Fruit fly (Drosophila melanogaster) whole organism, embryonic: ENCODE data around the gene CG8420.

ENCODE experiments used
- Adf1 ChIP-seq: fragments of 200-800 bp; sonication (Bioruptor generic); IDR thresholded peaks from 2 replicates; pipeline ENCODE4 v1.3.6; 2022; ENCODE audit warnings: missing biosample characterization, missing genetic modification characterization
- CG11093 ChIP-seq: fragments of 200-800 bp; sonication (Bioruptor generic); IDR thresholded peaks from 3 replicates; pipeline ENCODE4 v1.3.6; 2022; ENCODE audit warnings: missing biosample characterization, missing genetic modification characterization
- CG11695 ChIP-seq: fragments of 200-800 bp; sonication (Bioruptor generic); IDR thresholded peaks from 3 replicates; pipeline ENCODE4 v1.3.6; 2022; ENCODE audit warnings: missing biosample characterization, missing genetic modification characterization
- CG13287 ChIP-seq: fragments of 200-800 bp; sonication (Bioruptor generic); IDR thresholded peaks from 2 replicates; pipeline ENCODE4 v1.3.6; 2022; ENCODE audit warnings: missing biosample characterization, missing genetic modification characterization; ENCODE audit not compliant: partially characterized antibody
- CG1832 ChIP-seq: fragments of 200-800 bp; sonication (Bioruptor generic); optimal IDR thresholded peaks from 2 replicates; lab custom pipeline; 2017; ENCODE audit warnings: missing biosample characterization, mild to moderate bottlenecking, missing genetic modification characterization, inconsistent platforms
- CG3163 ChIP-seq: fragments of 200-800 bp; sonication (Bioruptor generic); optimal IDR thresholded peaks from 3 replicates; lab custom pipeline; 2016; ENCODE audit warnings: missing biosample characterization, missing genetic modification characterization
- CG32532 ChIP-seq: fragments of 200-800 bp; sonication (Bioruptor generic); IDR thresholded peaks from 2 replicates; pipeline ENCODE4 v1.3.6; 2022; ENCODE audit warnings: missing biosample characterization, missing genetic modification characterization
- CG33213 ChIP-seq: fragments of 200-800 bp; sonication (Bioruptor generic); optimal IDR thresholded peaks from 3 replicates; lab custom pipeline; 2016; ENCODE audit warnings: missing biosample characterization, missing genetic modification characterization
- CG6689 ChIP-seq: fragments of 200-800 bp; sonication (Bioruptor generic); IDR thresholded peaks from 2 replicates; pipeline ENCODE4 v1.3.6; 2022; ENCODE audit warnings: missing biosample characterization, missing genetic modification characterization
- CG7987 ChIP-seq: fragments of 200-800 bp; sonication (Bioruptor generic); optimal IDR thresholded peaks from 2 replicates; lab custom pipeline; 2018; ENCODE audit warnings: missing biosample characterization, mild to moderate bottlenecking, missing genetic modification characterization, moderate library complexity
- CG8290 ChIP-seq, 3 experiments: fragments of 200-800 bp; sonication (Bioruptor generic); optimal IDR thresholded peaks; 2 replicates each; lab custom pipeline; 2016 to 2019; ENCODE audit warnings: missing biosample characterization in 3 of 3, missing genetic modification characterization in 3 of 3, mild to moderate bottlenecking in 2 of 3, moderate library complexity in 1 of 3
- CG9215 ChIP-seq: fragments of 200-800 bp; sonication (Bioruptor generic); IDR thresholded peaks from 2 replicates; pipeline ENCODE4 v1.3.6; 2022; ENCODE audit warnings: missing biosample characterization, missing genetic modification characterization
- Dref ChIP-seq: fragments of 200-800 bp; sonication (Bioruptor generic); IDR thresholded peaks from 2 replicates; pipeline ENCODE4 v1.3.6; 2022; ENCODE audit warnings: missing biosample characterization, missing genetic modification characterization
- E2f2 ChIP-seq: fragments of 200-800 bp; sonication (Bioruptor generic); IDR thresholded peaks from 2 replicates; pipeline ENCODE4 v1.3.6; 2022; ENCODE audit warnings: missing biosample characterization, missing genetic modification characterization
- ERR ChIP-seq: fragments of 200-800 bp; sonication (Bioruptor generic); optimal IDR thresholded peaks from 2 replicates; lab custom pipeline; 2016; ENCODE audit warnings: missing biosample characterization, missing genetic modification characterization
- Ets65A ChIP-seq: fragments of 200-800 bp; sonication (Bioruptor generic); peaks from one replicate; lab custom pipeline; 2016; ENCODE audit warnings: missing biosample characterization, missing genetic modification characterization
- Hr78 ChIP-seq, 2 experiments: fragments of 200-800 bp in 1 of 2; fragments of >200 bp in 1 of 2; sonication (Bioruptor generic) in 1 of 2; optimal IDR thresholded peaks; 2 replicates each; lab custom pipeline; 2017 to 2019; ENCODE audit warnings: missing biosample characterization in 2 of 2, missing genetic modification characterization in 2 of 2, mild to moderate bottlenecking in 1 of 2, moderate library complexity in 1 of 2
- Jarid2 ChIP-seq: fragments of 200-800 bp; sonication (Bioruptor generic); optimal IDR thresholded peaks from 3 replicates; lab custom pipeline; 2017; ENCODE audit warnings: mild to moderate bottlenecking, missing biosample characterization, missing genetic modification reagents, missing genetic modification characterization
- Kr ChIP-seq: fragments of 200-800 bp; sonication (Bioruptor generic); optimal IDR thresholded peaks from 2 replicates; lab custom pipeline; 2017; ENCODE audit warnings: missing biosample characterization, mild to moderate bottlenecking, missing genetic modification characterization
- Nf-YB ChIP-seq: fragments of 200-800 bp; sonication (Bioruptor generic); optimal IDR thresholded peaks from 3 replicates; lab custom pipeline; 2019; ENCODE audit warnings: missing biosample characterization, mild to moderate bottlenecking, missing genetic modification characterization, moderate library complexity
- Pdp1 ChIP-seq, 2 experiments: fragments of 200-800 bp; sonication (Bioruptor generic); optimal IDR thresholded peaks; 3 replicates each; lab custom pipeline; 2016; ENCODE audit warnings: missing biosample characterization in 2 of 2, missing genetic modification characterization in 2 of 2, mild to moderate bottlenecking in 1 of 2, moderate library complexity in 1 of 2
- Scr ChIP-seq: fragments of 200-800 bp; sonication (Bioruptor generic); IDR thresholded peaks from 2 replicates; pipeline ENCODE4 v1.3.6; 2022; ENCODE audit warnings: missing biosample characterization, missing genetic modification characterization; ENCODE audit not compliant: partially characterized antibody
- Side ChIP-seq: fragments of 200-800 bp; sonication (Bioruptor generic); optimal IDR thresholded peaks from 2 replicates; lab custom pipeline; 2016; ENCODE audit warnings: missing biosample characterization, missing genetic modification characterization
- Sox100B ChIP-seq: fragments of 200-800 bp; sonication (Bioruptor generic); optimal IDR thresholded peaks from 3 replicates; lab custom pipeline; 2018; ENCODE audit warnings: missing biosample characterization, mild to moderate bottlenecking, missing genetic modification characterization
- ab ChIP-seq: fragments of 200-800 bp; sonication (Bioruptor generic); optimal IDR thresholded peaks from 2 replicates; lab custom pipeline; 2016; ENCODE audit warnings: missing biosample characterization, missing genetic modification characterization
- abd-A ChIP-seq: fragments of 200-800 bp; sonication (Bioruptor generic); optimal IDR thresholded peaks from 3 replicates; lab custom pipeline; 2019; ENCODE audit warnings: missing biosample characterization, mild to moderate bottlenecking, missing genetic modification characterization, moderate library complexity
- bowl ChIP-seq: fragments of 200-800 bp; sonication (Bioruptor generic); IDR thresholded peaks from 2 replicates; pipeline ENCODE4 v1.3.6; 2022; ENCODE audit warnings: missing biosample characterization, missing genetic modification characterization
- crp ChIP-seq, 2 experiments: fragments of 200-800 bp; sonication (Bioruptor generic); optimal IDR thresholded peaks; 2 replicates in 1 of 2; 3 replicates in 1 of 2; lab custom pipeline; 2017; ENCODE audit warnings: missing biosample characterization in 2 of 2, missing genetic modification characterization in 2 of 2, mild to moderate bottlenecking in 1 of 2, moderate library complexity in 1 of 2
- cwo ChIP-seq: fragments of 200-800 bp; sonication (Bioruptor generic); optimal IDR thresholded peaks from 3 replicates; lab custom pipeline; 2017; ENCODE audit warnings: missing biosample characterization, missing genetic modification characterization, mild to moderate bottlenecking, moderate library complexity, missing genetic modification reagents
- dmrt11E ChIP-seq: fragments of 200-800 bp; sonication (Bioruptor generic); optimal IDR thresholded peaks from 3 replicates; lab custom pipeline; 2018; ENCODE audit warnings: missing biosample characterization, mild to moderate bottlenecking, missing genetic modification characterization, moderate library complexity
- eve ChIP-seq, 2 experiments: fragments of >200 bp; optimal IDR thresholded peaks; 2 replicates each; lab custom pipeline; 2017; ENCODE audit warnings: missing biosample characterization in 2 of 2, missing genetic modification characterization in 2 of 2
- gce ChIP-seq: fragments of 200-800 bp; sonication (Bioruptor generic); IDR thresholded peaks from 3 replicates; pipeline ENCODE4 v1.3.6; 2022; ENCODE audit warnings: missing biosample characterization, missing genetic modification characterization
- gem ChIP-seq: fragments of 200-800 bp; sonication (Bioruptor generic); optimal IDR thresholded peaks from 2 replicates; lab custom pipeline; 2019; ENCODE audit warnings: missing biosample characterization, mild to moderate bottlenecking, missing genetic modification characterization, moderate library complexity
- hbn ChIP-seq: fragments of 200-800 bp; sonication (Bioruptor generic); IDR thresholded peaks from 2 replicates; pipeline ENCODE4 v1.3.6; 2022; ENCODE audit warnings: missing biosample characterization, missing genetic modification characterization; ENCODE audit not compliant: partially characterized antibody
- kni ChIP-seq: fragments of 200-800 bp; sonication (Bioruptor generic); optimal IDR thresholded peaks from 3 replicates; lab custom pipeline; 2017; ENCODE audit warnings: mild to moderate bottlenecking, missing biosample characterization, missing genetic modification reagents, missing genetic modification characterization
- lola ChIP-seq, 3 experiments: fragments of >200 bp in 2 of 3; fragments of 200-800 bp in 1 of 3; sonication (Bioruptor generic) in 1 of 3; optimal IDR thresholded peaks; 2 replicates each; lab custom pipeline; 2017 to 2019; ENCODE audit warnings: missing biosample characterization in 3 of 3, missing genetic modification characterization in 3 of 3, mild to moderate bottlenecking in 1 of 3, moderate library complexity in 1 of 3
- lov ChIP-seq, 2 experiments: fragments of 200-800 bp in 1 of 2; fragments of >200 bp in 1 of 2; sonication (Bioruptor generic) in 1 of 2; IDR thresholded peaks in 1 of 2; optimal IDR thresholded peaks in 1 of 2; 2 replicates in 1 of 2; 3 replicates in 1 of 2; pipeline versions ENCODE4 v1.3.6 to Lab custom; 2017 to 2022; ENCODE audit warnings: missing biosample characterization in 1 of 2, missing genetic modification characterization in 1 of 2
- nau ChIP-seq: fragments of 200-800 bp; sonication (Bioruptor generic); optimal IDR thresholded peaks from 3 replicates; lab custom pipeline; 2017; ENCODE audit warnings: missing biosample characterization, mild to moderate bottlenecking, missing genetic modification characterization, missing genetic modification reagents
- pfk ChIP-seq: fragments of 200-800 bp; sonication (Bioruptor generic); optimal IDR thresholded peaks from 2 replicates; lab custom pipeline; 2018; ENCODE audit warnings: missing biosample characterization, mild to moderate bottlenecking, missing genetic modification characterization, moderate library complexity
- ro ChIP-seq: fragments of 200-800 bp; sonication (Bioruptor generic); IDR thresholded peaks from 2 replicates; pipeline ENCODE4 v1.3.6; 2022; ENCODE audit warnings: missing biosample characterization, missing genetic modification characterization
- sens ChIP-seq: fragments of 200-800 bp; sonication (Bioruptor generic); peaks from one replicate; lab custom pipeline; 2016; ENCODE audit warnings: missing biosample characterization, missing genetic modification characterization
- shn ChIP-seq: fragments of 200-800 bp; sonication (Bioruptor generic); optimal IDR thresholded peaks from 3 replicates; lab custom pipeline; 2016; ENCODE audit warnings: missing biosample characterization, missing genetic modification characterization
- sug ChIP-seq: fragments of 200-800 bp; optimal IDR thresholded peaks from 2 replicates; lab custom pipeline; 2019; ENCODE audit warnings: missing biosample characterization, mild to moderate bottlenecking, missing genetic modification characterization, moderate library complexity
- tup ChIP-seq: fragments of 200-800 bp; sonication (Bioruptor generic); optimal IDR thresholded peaks from 2 replicates; lab custom pipeline; 2016; ENCODE audit warnings: missing biosample characterization, mild to moderate bottlenecking, missing genetic modification characterization, moderate library complexity
- unc-4 ChIP-seq: fragments of 200-800 bp; sonication (Bioruptor generic); IDR thresholded peaks from 2 replicates; pipeline ENCODE4 v1.3.6; 2022; ENCODE audit warnings: missing biosample characterization, missing genetic modification characterization; ENCODE audit not compliant: partially characterized antibody
- yki ChIP-seq: fragments of >200 bp; optimal IDR thresholded peaks from 3 replicates; lab custom pipeline; 2018
- z ChIP-seq: fragments of 200-800 bp; sonication (Bioruptor generic); IDR thresholded peaks from 3 replicates; pipeline ENCODE4 v1.3.6; 2022; ENCODE audit warnings: missing biosample characterization, missing genetic modification characterization

Gene CG8420

DNA sequence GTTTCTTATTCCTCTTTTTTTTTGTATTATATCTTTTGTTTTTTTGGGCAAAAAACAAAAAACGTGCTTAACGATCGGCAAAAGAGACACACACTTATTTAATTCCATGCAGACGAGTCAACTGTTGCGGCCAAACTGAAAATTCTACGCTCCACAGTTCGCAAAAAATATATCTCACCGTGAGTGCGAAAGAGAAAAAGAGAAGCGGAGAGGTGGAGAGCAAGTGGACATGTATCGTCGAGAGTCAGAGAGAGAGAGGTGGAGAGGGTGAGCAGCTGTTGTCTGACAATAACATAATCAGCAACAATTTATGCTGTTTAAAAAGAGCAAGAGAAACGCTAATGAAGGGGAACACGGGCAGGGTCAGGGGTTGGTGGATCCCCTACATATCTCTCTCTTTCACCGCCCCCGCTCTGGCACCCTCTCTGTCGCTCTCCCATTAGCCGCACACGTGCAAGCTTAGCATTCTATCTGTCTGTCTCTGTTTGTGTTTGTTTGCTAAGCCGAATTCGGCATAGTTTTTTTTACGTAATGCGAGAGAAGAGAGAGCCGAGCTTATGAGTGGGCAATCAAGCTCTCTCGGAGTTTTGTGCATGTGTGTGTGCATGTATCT is 19.6 kb upstream of the CG8420 start:
- TF ChIP-seq sug (tag; lab: Kevin White, UChicago) (peak; percentile 58), CG11093 (no peak), Sox100B (GFP tag; lab: Kevin White, UChicago) (no peak), CG32532 (GFP tag; lab: Robert Waterston, UW) (peak; percentile 66; the same call in 1 of the 2 replicates), CG7987 (GFP tag; lab: Kevin White, UChicago) (peak; percentile 88), CG13287 (GFP tag; lab: Robert Waterston, UW) (peak; percentile 63), gem (tag; lab: Kevin White, UChicago) (no peak), Hr78 (GFP tag; optimal IDR thresholded peaks at IDR 0.05; lab: Kevin White, UChicago) (peak in 1 of 2 experiments; percentile 75), CG33213 (GFP tag; lab: Kevin White, UChicago) (no peak), unc-4 (0 out of 2 replicates have a peak, but pooled peaks have one; percentile 14), dmrt11E (tag; lab: Kevin White, UChicago) (no peak), Dref (GFP tag; lab: Robert Waterston, UW) (no peak), lov (optimal IDR thresholded peaks at IDR 0.05; lab: Kevin White, UChicago) (no peak), lov (GFP tag; IDR thresholded peaks at IDR 0.05; lab: Robert Waterston, UW) (0 out of 3 replicates have a peak, but pooled peaks have one; percentile 34), CG11695 (GFP tag; lab: Robert Waterston, UW) (peak; percentile 28; the same call in 1 of the 3 replicates), CG1832 (peak; percentile 80), Nf-YB (GFP tag; lab: Kevin White, UChicago) (peak; percentile 59), bowl (GFP tag; lab: Robert Waterston, UW) (peak; percentile 5; the same call in 1 of the 2 replicates), ERR (GFP tag; lab: Kevin White, UChicago) (peak; percentile 41), Adf1 (peak; percentile 51; the same call in 1 of the 2 replicates), z (GFP tag; lab: Robert Waterston, UW) (0 out of 3 replicates have a peak, but pooled peaks have one; percentile 40), CG8290 (GFP tag; optimal IDR thresholded peaks at IDR 0.05; lab: Kevin White, UChicago) (no peak), CG8290 (tag; optimal IDR thresholded peaks at IDR 0.05; lab: Kevin White, UChicago) (peak in 1 of 2 experiments; percentile 31), Pdp1 (GFP tag; optimal IDR thresholded peaks at IDR 0.05; lab: Kevin White, UChicago) (peak in 1 of 2 experiments; percentile 96), pfk (peak; percentile 74), kni (GFP tag; lab: Kevin White, UChicago) (peak; percentile 69), abd-A (tag; lab: Kevin White, UChicago) (peak; percentile 96), Side (GFP tag; lab: Kevin White, UChicago) (peak; percentile 1), Jarid2 (peak; percentile 57), gce (GFP tag; lab: Robert Waterston, UW) (no peak), lola (GFP tag; optimal IDR thresholded peaks at IDR 0.05; lab: Kevin White, UChicago) (no peak), crp (GFP tag; optimal IDR thresholded peaks at IDR 0.05; lab: Kevin White, UChicago) (peak in 1 of 2 experiments; percentile 49), CG3163 (GFP tag; lab: Kevin White, UChicago) (peak; percentile 97), yki (peak; percentile 61), Kr (GFP tag; lab: Kevin White, UChicago) (peak; percentile 9), cwo (GFP tag; lab: Kevin White, UChicago) (peak; percentile 99), E2f2 (GFP tag; lab: Robert Waterston, UW) (no peak), CG9215 (GFP tag; lab: Robert Waterston, UW) (no peak), eve (GFP tag; optimal IDR thresholded peaks at IDR 0.05; lab: Kevin White, UChicago) (peak in 1 of 2 experiments; percentile 61), Ets65A (GFP tag; lab: Kevin White, UChicago) (peak; percentile 1), ro (GFP tag; lab: Robert Waterston, UW) (no peak), hbn (GFP tag; lab: Robert Waterston, UW) (peak; percentile 29; the same call in 1 of the 2 replicates), tup (no peak), shn (peak; percentile 19), CG6689 (no peak), nau (GFP tag; lab: Kevin White, UChicago) (peak; percentile 76), Scr (GFP tag; lab: Robert Waterston, UW) (peak; percentile 46; the same call in 1 of the 2 replicates), sens (GFP tag; lab: Kevin White, UChicago) (peak; percentile 60), ab (GFP tag; lab: Kevin White, UChicago) (peak; percentile 2)
